Worm (Caenorhabditis elegans) whole organism, L3 larva: ENCODE data around the gene H43I07.1.
A peak's percentile ranks its signal among the peaks of the same experiment; 100 is the strongest.

Experiments
- ceh-9 ChIP-seq: sonication (generic microtip); optimal IDR thresholded peaks from 2 replicates; lab custom pipeline; 2018; ENCODE audit warnings: missing biosample characterization, missing genetic modification characterization
- elt-2 ChIP-seq: sonication (generic microtip); optimal IDR thresholded peaks from 2 replicates; lab custom pipeline; 2016; ENCODE audit warnings: missing genetic modification reagents, mild to moderate bottlenecking, missing genetic modification characterization, missing compliant biosample characterization
- mdl-1 ChIP-seq: fragments of 150-350 bp; optimal IDR thresholded peaks from 2 replicates; lab custom pipeline; 2014; ENCODE audit warnings: missing biosample characterization, missing genetic modification characterization
- nhr-11 ChIP-seq: fragments of 150-350 bp; optimal IDR thresholded peaks from 2 replicates; lab custom pipeline; 2014; ENCODE audit warnings: missing biosample characterization, missing genetic modification characterization
- nhr-12 ChIP-seq: fragments of 150-350 bp; optimal IDR thresholded peaks from 2 replicates; lab custom pipeline; 2014; ENCODE audit warnings: missing biosample characterization, missing genetic modification characterization
- nhr-237 ChIP-seq: fragments of 150-350 bp; optimal IDR thresholded peaks from 2 replicates; lab custom pipeline; 2014; ENCODE audit warnings: missing biosample characterization, missing genetic modification characterization
- pha-4 ChIP-seq: fragments of 150-350 bp; optimal IDR thresholded peaks from 2 replicates; lab custom pipeline; 2014; ENCODE audit warnings: missing biosample characterization, missing genetic modification reagents, missing genetic modification characterization
- pqm-1 ChIP-seq: fragments of 150-350 bp; optimal IDR thresholded peaks from 2 replicates; lab custom pipeline; 2017; ENCODE audit warnings: missing biosample characterization, missing genetic modification characterization, inconsistent platforms
- unc-62 ChIP-seq: fragments of 150-350 bp; sonication (generic microtip); optimal IDR thresholded peaks from 4 replicates; lab custom pipeline; 2014; ENCODE audit warnings: missing biosample characterization, missing genetic modification reagents, missing genetic modification characterization

- TF ChIP-seq pqm-1 (tag; lab: Kevin White, UChicago): peak; percentile 12
- TF ChIP-seq pha-4 (tag; lab: Kevin White, UChicago): no peak
- peak; percentile 10 for TF ChIP-seq elt-2 (tag; lab: Kevin White, UChicago)
- TF ChIP-seq nhr-12 (tag; lab: Kevin White, UChicago): no peak
- TF ChIP-seq mdl-1 (tag; lab: Kevin White, UChicago): no peak
- TF ChIP-seq unc-62: no peak
- TF ChIP-seq nhr-11 (tag; lab: Kevin White, UChicago): no peak
- no peak for TF ChIP-seq nhr-237
- no peak for TF ChIP-seq ceh-9 (tag; lab: Kevin White, UChicago)
Observed at ce11 chrV:4185885-4186284, 18.6 kb upstream of the H43I07.1 start.
